Fruit fly (Drosophila melanogaster) whole organism: ENCODE measurements around the gene CG7300.

Experiments used
- EcR ChIP-seq, 2 experiments: fragments of >200 bp; optimal IDR thresholded peaks; 2 replicates each; lab custom pipeline; 2017; ENCODE audit warnings: missing biosample characterization in 2 of 2, missing genetic modification characterization in 2 of 2, missing genetic modification reagents in 2 of 2
- psq ChIP-seq: fragments of >200 bp; optimal IDR thresholded peaks from 2 replicates; lab custom pipeline; 2017

DNA sequence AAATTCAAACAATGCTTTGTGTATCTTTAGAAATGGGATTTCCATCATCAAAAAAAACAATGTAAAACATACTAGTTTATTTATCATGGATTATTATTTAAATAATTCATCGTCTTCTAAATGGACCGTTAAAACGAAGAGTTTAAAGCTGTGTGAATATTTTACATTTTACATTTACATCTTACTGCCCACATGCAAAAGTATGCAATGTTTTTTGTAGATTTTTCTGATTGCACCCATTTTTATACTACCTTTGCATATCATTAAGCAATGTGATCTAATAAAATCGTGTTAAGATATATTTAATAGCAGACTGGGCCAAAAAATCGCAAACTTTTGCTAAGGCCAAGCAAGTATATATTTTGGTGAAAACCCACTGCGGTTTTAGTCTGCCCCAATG is 26.3 kb downstream of the CG7300 start:
- no peak for TF ChIP-seq psq (lab: Kevin White, UChicago)
- TF ChIP-seq EcR (GFP tag; optimal IDR thresholded peaks at IDR 0.05; lab: Kevin White, UChicago) = no peak
